Worm (Caenorhabditis elegans): ENCODE data around the gene nas-1.

nas-1 gene

DNA sequence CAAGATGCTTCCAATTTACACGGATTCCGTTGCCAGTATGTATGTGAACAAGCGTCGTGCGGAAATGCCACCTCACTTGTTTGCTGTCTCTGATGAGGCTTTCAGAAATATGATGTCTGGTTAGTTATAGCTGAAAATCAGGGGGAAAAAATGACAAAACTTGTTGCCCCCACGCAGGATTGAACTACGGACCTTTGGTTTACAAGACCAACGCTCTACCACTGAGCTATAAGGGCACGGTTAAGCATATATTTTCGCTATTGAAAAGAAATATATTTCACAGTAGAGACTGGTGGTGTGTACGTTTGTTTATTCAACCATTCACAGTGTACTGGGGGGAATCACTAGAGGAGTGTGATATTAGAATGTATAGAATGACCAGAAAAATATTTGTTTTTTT, 5.6 kb downstream of the nas-1 start:
- no peak for TF ChIP-seq hmg-4 (GFP tag; optimal IDR thresholded peaks at IDR 0.05)
- TF ChIP-seq sea-1 (GFP tag; conservative IDR thresholded peaks at IDR 0.05): no peak
- no peak for TF ChIP-seq ets-7 (tag; optimal IDR thresholded peaks at IDR 0.05)
- no peak for TF ChIP-seq aly-1 (tag; optimal IDR thresholded peaks at IDR 0.05)
- no peak for TF ChIP-seq tbx-11 (GFP tag; IDR thresholded peaks at IDR 0.05)
- no peak for TF ChIP-seq hnd-1 (tag; optimal IDR thresholded peaks at IDR 0.05)
- TF ChIP-seq ama-1 (optimal IDR thresholded peaks at IDR 0.05): no peak
- no peak for TF ChIP-seq ceh-13 (GFP tag; optimal IDR thresholded peaks at IDR 0.05)
- TF ChIP-seq ceh-36 (tag; optimal IDR thresholded peaks at IDR 0.05): no peak
- TF ChIP-seq flt-1 (GFP tag; IDR thresholded peaks at IDR 0.05): no peak
- TF ChIP-seq pes-1 (GFP tag; IDR thresholded peaks at IDR 0.05): no peak
- no peak for TF ChIP-seq tra-4 (tag; optimal IDR thresholded peaks at IDR 0.05)

DNA sequence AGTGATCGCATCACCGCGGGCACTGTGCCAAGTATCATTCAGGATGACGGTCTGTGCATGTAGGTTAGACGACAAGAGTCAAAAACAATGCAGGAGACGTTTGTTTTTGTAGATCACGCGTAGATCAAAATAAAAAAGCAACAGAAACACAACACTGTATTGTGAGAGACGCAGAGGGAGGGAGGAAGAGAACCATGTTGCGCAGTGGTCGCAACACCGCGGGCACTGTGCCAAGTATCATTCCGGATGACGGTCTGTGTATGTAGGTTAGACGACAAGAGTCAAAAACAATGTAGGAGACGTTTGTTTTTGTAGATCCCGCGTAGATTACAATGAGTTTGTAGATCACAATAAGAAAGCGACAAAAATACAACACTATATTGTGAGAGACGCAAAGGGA, 13.4 kb downstream of the nas-1 start:
- TF ChIP-seq ceh-36 (tag; optimal IDR thresholded peaks at IDR 0.05) (no peak), ets-7 (tag; optimal IDR thresholded peaks at IDR 0.05) (no peak), hmg-4 (GFP tag; optimal IDR thresholded peaks at IDR 0.05) (no peak), F13C5.2 (tag; optimal IDR thresholded peaks at IDR 0.05) (no peak), ama-1 (optimal IDR thresholded peaks at IDR 0.05) (no peak)

DNA sequence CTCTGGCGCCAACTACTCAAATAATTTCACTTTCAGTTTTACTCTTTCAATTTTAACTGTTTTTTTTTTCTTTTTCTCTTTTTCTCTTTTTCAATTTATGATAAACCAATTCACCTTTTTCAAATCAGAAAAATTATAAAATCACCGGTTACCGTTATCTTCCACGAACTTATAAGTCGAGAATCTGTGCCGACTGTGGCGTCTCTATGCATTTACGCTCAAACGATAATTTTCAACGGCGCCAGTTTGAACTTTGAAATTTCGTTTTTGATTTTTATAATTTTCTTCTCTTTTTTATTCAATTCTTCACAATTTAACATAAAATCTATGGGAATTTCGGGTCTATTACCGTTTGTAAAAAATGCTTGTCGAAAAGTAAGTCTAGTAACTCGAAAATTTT, 17.8 kb downstream of the nas-1 start, which contains the start of gene exo-1:
TSS of gene exo-1 (plus strand) at position 101 of the 400 bp plus-strand sequence.
- TF ChIP-seq ceh-36 (tag; optimal IDR thresholded peaks at IDR 0.05) (no peak), sea-1 (GFP tag; conservative IDR thresholded peaks at IDR 0.05) (no peak), hmbx-1 (tag; optimal IDR thresholded peaks at IDR 0.05) (no peak)

DNA sequence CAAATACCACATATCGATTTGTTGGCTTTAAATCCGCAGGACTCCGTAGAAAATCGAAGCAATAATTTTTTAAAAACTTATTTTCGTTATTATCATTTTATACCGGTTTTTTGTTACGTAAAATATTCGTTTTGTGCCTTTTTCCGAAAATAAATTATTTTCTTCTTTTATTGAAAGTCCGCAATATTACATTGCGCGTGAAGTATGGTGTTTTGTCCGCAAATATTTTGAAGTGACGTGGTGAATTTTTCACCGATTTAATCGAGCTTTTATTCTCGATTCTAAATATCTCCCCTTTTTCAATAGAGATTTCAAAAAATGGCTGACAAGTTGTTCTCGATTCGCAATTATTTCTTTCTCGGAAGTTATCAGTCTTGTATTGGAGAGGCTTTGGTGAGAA, 20.4 kb downstream of the nas-1 start, which contains the start of gene cope-1:
TSS of gene cope-1 (plus strand) at position 229 of the 400 bp plus-strand sequence.
- no peak for TF ChIP-seq sea-1 (GFP tag; conservative IDR thresholded peaks at IDR 0.05)
- TF ChIP-seq hmbx-1 (tag; optimal IDR thresholded peaks at IDR 0.05): no peak
- TF ChIP-seq tra-4 (tag; optimal IDR thresholded peaks at IDR 0.05): no peak
- no peak for TF ChIP-seq ama-1 (optimal IDR thresholded peaks at IDR 0.05)
- no peak for TF ChIP-seq ets-7 (tag; optimal IDR thresholded peaks at IDR 0.05)
- no peak for TF ChIP-seq ceh-13 (GFP tag; optimal IDR thresholded peaks at IDR 0.05)
- no peak for TF ChIP-seq B0310.2 (tag; optimal IDR thresholded peaks at IDR 0.05)
- no peak for TF ChIP-seq scrt-1 (GFP tag; IDR thresholded peaks at IDR 0.05)
- no peak for TF ChIP-seq pes-1 (GFP tag; IDR thresholded peaks at IDR 0.05)
- no peak for TF ChIP-seq hnd-1 (tag; optimal IDR thresholded peaks at IDR 0.05)
- TF ChIP-seq tbx-11 (GFP tag; IDR thresholded peaks at IDR 0.05): no peak
- no peak for TF ChIP-seq aly-1 (tag; optimal IDR thresholded peaks at IDR 0.05)
- no peak for TF ChIP-seq ceh-36 (tag; optimal IDR thresholded peaks at IDR 0.05)

DNA sequence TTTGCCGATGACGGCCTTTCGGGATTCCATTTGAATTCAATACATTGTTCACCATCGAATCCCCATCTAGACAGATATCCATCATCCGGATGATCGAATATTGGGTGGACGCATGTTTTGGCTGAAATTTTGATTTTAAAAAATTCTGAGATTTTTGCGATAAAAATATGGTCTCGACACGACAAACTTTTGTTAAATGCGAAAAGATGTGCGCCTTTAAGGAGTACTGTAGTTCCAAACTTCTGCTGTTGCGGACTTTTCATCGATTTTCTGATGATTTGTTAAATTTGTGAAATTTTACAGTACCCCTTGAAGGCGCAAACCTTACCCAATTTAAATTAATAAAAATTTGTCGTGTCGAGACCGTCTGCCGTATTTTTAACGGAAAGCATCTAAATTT, 22.2 kb downstream of the nas-1 start:
- TF ChIP-seq ceh-13 (GFP tag; optimal IDR thresholded peaks at IDR 0.05) (no peak), hmbx-1 (tag; optimal IDR thresholded peaks at IDR 0.05) (no peak), aly-1 (tag; optimal IDR thresholded peaks at IDR 0.05) (no peak), ceh-36 (tag; optimal IDR thresholded peaks at IDR 0.05) (no peak), sea-1 (GFP tag; conservative IDR thresholded peaks at IDR 0.05) (no peak), hmg-4 (GFP tag; optimal IDR thresholded peaks at IDR 0.05) (no peak), tbx-11 (GFP tag; IDR thresholded peaks at IDR 0.05) (no peak), tra-4 (tag; optimal IDR thresholded peaks at IDR 0.05) (no peak), F13C5.2 (tag; optimal IDR thresholded peaks at IDR 0.05) (no peak), tbx-37 (GFP tag; conservative IDR thresholded peaks at IDR 0.05) (no peak), ets-7 (tag; optimal IDR thresholded peaks at IDR 0.05) (no peak), scrt-1 (GFP tag; IDR thresholded peaks at IDR 0.05) (no peak), ama-1 (optimal IDR thresholded peaks at IDR 0.05) (no peak), pes-1 (GFP tag; IDR thresholded peaks at IDR 0.05) (no peak), hnd-1 (tag; optimal IDR thresholded peaks at IDR 0.05) (no peak), B0310.2 (tag; optimal IDR thresholded peaks at IDR 0.05) (no peak), flt-1 (GFP tag; IDR thresholded peaks at IDR 0.05) (no peak)

DNA sequence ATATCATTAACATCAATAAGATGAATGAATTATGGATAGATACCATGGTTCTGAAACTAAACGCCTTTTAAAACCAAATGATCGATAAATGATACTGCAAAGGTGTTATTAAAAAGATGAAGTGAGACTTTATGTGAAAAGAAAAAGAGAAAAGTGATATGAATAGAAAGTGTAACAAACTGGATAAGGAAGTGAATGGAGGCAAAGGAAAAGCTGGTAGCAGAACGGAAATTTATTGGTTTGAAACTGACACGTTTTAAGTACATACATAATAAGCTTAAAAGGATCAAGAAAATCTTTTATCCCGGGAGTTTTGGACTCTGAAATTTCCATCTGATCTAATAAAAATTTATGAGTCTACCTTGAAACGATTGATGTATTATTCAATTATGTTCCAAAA, 24.1 kb downstream of the nas-1 start, which contains the start of gene bli-5:
TSS of gene bli-5 (minus strand) at position 101 of the 400 bp plus-strand sequence.
- no peak for TF ChIP-seq F13C5.2 (tag; optimal IDR thresholded peaks at IDR 0.05)
- no peak for TF ChIP-seq sea-1 (GFP tag; conservative IDR thresholded peaks at IDR 0.05)
- no peak for TF ChIP-seq hmbx-1 (tag; optimal IDR thresholded peaks at IDR 0.05)
- no peak for TF ChIP-seq ama-1 (optimal IDR thresholded peaks at IDR 0.05)
- no peak for TF ChIP-seq hmg-4 (GFP tag; optimal IDR thresholded peaks at IDR 0.05)
- no peak for TF ChIP-seq ceh-36 (tag; optimal IDR thresholded peaks at IDR 0.05)
- no peak for TF ChIP-seq hnd-1 (tag; optimal IDR thresholded peaks at IDR 0.05)
- no peak for TF ChIP-seq tbx-11 (GFP tag; IDR thresholded peaks at IDR 0.05)
- TF ChIP-seq pes-1 (GFP tag; IDR thresholded peaks at IDR 0.05): no peak
- TF ChIP-seq ceh-13 (GFP tag; optimal IDR thresholded peaks at IDR 0.05): no peak
- TF ChIP-seq tbx-37 (GFP tag; conservative IDR thresholded peaks at IDR 0.05): no peak
- TF ChIP-seq B0310.2 (tag; optimal IDR thresholded peaks at IDR 0.05): no peak
- no peak for TF ChIP-seq aly-1 (tag; optimal IDR thresholded peaks at IDR 0.05)
- no peak for TF ChIP-seq ets-7 (tag; optimal IDR thresholded peaks at IDR 0.05)
- no peak for TF ChIP-seq tra-4 (tag; optimal IDR thresholded peaks at IDR 0.05)

DNA sequence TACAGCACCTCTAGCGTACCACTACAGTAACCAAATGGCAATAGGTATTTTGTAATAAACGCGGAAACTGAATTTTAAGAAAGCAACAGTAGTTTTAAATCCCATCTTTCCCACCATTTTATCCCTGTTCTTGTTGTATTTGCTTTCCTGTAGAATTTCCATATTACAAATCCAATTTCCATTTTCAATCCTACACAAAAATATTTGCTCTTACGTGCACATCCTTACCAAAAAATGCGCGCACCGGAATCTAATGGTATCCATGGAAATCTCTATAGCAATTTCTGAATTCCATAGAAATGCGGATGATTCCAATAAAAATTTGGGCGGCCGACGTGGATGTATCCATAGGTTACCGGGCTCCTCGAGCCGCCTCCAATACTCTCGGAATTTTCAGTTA, 24.6 kb downstream of the nas-1 start, which contains the start of gene trf-1:
TSS of gene trf-1 (plus strand) at position 301 of the 400 bp plus-strand sequence.
- no peak for TF ChIP-seq ama-1 (optimal IDR thresholded peaks at IDR 0.05)
- no peak for TF ChIP-seq hnd-1 (tag; optimal IDR thresholded peaks at IDR 0.05)
- no peak for TF ChIP-seq flt-1 (GFP tag; IDR thresholded peaks at IDR 0.05)
- TF ChIP-seq ceh-13 (GFP tag; optimal IDR thresholded peaks at IDR 0.05): no peak
- TF ChIP-seq F13C5.2 (tag; optimal IDR thresholded peaks at IDR 0.05): no peak
- no peak for TF ChIP-seq hmbx-1 (tag; optimal IDR thresholded peaks at IDR 0.05)
- TF ChIP-seq tbx-37 (GFP tag; conservative IDR thresholded peaks at IDR 0.05): no peak
- TF ChIP-seq ets-7 (tag; optimal IDR thresholded peaks at IDR 0.05): no peak
- TF ChIP-seq aly-1 (tag; optimal IDR thresholded peaks at IDR 0.05): no peak
- no peak for TF ChIP-seq hmg-4 (GFP tag; optimal IDR thresholded peaks at IDR 0.05)
- TF ChIP-seq pes-1 (GFP tag; IDR thresholded peaks at IDR 0.05): no peak
- no peak for TF ChIP-seq B0310.2 (tag; optimal IDR thresholded peaks at IDR 0.05)

DNA sequence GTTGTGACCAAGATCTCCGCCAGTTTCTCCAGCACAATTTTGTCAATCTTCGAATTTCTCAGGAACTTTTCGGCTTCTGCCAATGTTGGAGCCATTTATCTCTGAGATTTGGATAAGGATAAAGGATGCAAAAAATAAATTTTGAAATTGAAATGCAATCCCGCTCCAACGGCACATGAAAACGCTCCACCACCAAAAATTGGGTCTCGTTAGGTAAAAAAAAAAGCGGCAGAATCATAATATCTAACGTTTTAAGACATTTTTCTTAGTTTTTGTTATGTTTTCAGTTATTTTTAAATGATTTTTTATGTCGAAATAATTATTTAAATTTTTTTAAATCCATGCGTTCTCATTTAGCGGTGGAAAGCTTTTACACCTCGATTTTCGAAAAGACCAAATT, 28.8 kb downstream of the nas-1 start, which contains the start of gene F45G2.7:
TSS of gene F45G2.7 (minus strand) at position 101 of the 400 bp plus-strand sequence.
- no peak for TF ChIP-seq F13C5.2 (tag; optimal IDR thresholded peaks at IDR 0.05)
- TF ChIP-seq pes-1 (GFP tag; IDR thresholded peaks at IDR 0.05): no peak
- TF ChIP-seq tra-4 (tag; optimal IDR thresholded peaks at IDR 0.05): no peak
- no peak for TF ChIP-seq ceh-36 (tag; optimal IDR thresholded peaks at IDR 0.05)
- TF ChIP-seq tbx-37 (GFP tag; conservative IDR thresholded peaks at IDR 0.05): no peak
- no peak for TF ChIP-seq aly-1 (tag; optimal IDR thresholded peaks at IDR 0.05)
- no peak for TF ChIP-seq ama-1 (optimal IDR thresholded peaks at IDR 0.05)
- TF ChIP-seq B0310.2 (tag; optimal IDR thresholded peaks at IDR 0.05): no peak
- no peak for TF ChIP-seq scrt-1 (GFP tag; IDR thresholded peaks at IDR 0.05)
- TF ChIP-seq ets-7 (tag; optimal IDR thresholded peaks at IDR 0.05): no peak
- no peak for TF ChIP-seq tbx-11 (GFP tag; IDR thresholded peaks at IDR 0.05)
- no peak for TF ChIP-seq hnd-1 (tag; optimal IDR thresholded peaks at IDR 0.05)
- no peak for TF ChIP-seq hmbx-1 (tag; optimal IDR thresholded peaks at IDR 0.05)
- TF ChIP-seq sea-1 (GFP tag; conservative IDR thresholded peaks at IDR 0.05): no peak
- no peak for TF ChIP-seq hmg-4 (GFP tag; optimal IDR thresholded peaks at IDR 0.05)
- TF ChIP-seq ceh-13 (GFP tag; optimal IDR thresholded peaks at IDR 0.05): no peak
- TF ChIP-seq flt-1 (GFP tag; IDR thresholded peaks at IDR 0.05): no peak
